Fruit fly (Drosophila melanogaster) whole organism, embryonic: ENCODE measurements around the gene CG5056.

ENCODE experiments used
- CG12236 ChIP-seq: fragments of 200-800 bp; sonication (Bioruptor generic); optimal IDR thresholded peaks from 2 replicates; lab custom pipeline; 2016; ENCODE audit warnings: missing biosample characterization, missing genetic modification characterization
- CG12769 ChIP-seq: fragments of 200-800 bp; sonication (Bioruptor generic); optimal IDR thresholded peaks from 2 replicates; lab custom pipeline; 2019; ENCODE audit warnings: missing biosample characterization, mild to moderate bottlenecking, missing genetic modification characterization, moderate library complexity
- CG13123 ChIP-seq: fragments of 200-800 bp; sonication (Bioruptor generic); optimal IDR thresholded peaks from 2 replicates; lab custom pipeline; 2016; ENCODE audit warnings: missing biosample characterization, missing genetic modification characterization
- CG13287 ChIP-seq: fragments of 200-800 bp; sonication (Bioruptor generic); IDR thresholded peaks from 2 replicates; pipeline ENCODE4 v1.3.6; 2022; ENCODE audit warnings: missing biosample characterization, missing genetic modification characterization; ENCODE audit not compliant: partially characterized antibody
- CG13775 ChIP-seq: fragments of 200-800 bp; sonication (Bioruptor generic); optimal IDR thresholded peaks from 3 replicates; lab custom pipeline; 2017; ENCODE audit warnings: missing biosample characterization, mild to moderate bottlenecking, missing genetic modification characterization
- CG14441 ChIP-seq: fragments of 200-800 bp; sonication (Bioruptor generic); IDR thresholded peaks from 2 replicates; pipeline ENCODE4 v1.3.6; 2022; ENCODE audit warnings: missing biosample characterization, missing genetic modification characterization
- CG15514 ChIP-seq: fragments of 200-800 bp; sonication (Bioruptor generic); optimal IDR thresholded peaks from 3 replicates; lab custom pipeline; 2017; ENCODE audit warnings: missing biosample characterization, missing genetic modification characterization, mild to moderate bottlenecking, moderate library complexity, missing genetic modification reagents
- CG16813 ChIP-seq: fragments of 200-800 bp; sonication (Bioruptor generic); IDR thresholded peaks from 3 replicates; pipeline ENCODE4 v1.3.6; 2022; ENCODE audit warnings: missing biosample characterization, missing genetic modification characterization; ENCODE audit not compliant: partially characterized antibody
- CG17612 ChIP-seq: fragments of 200-800 bp; sonication (Bioruptor generic); IDR thresholded peaks from 2 replicates; pipeline ENCODE4 v1.3.6; 2022; ENCODE audit warnings: missing biosample characterization, missing genetic modification characterization
- CG2116 ChIP-seq: fragments of 200-800 bp; sonication (Bioruptor generic); optimal IDR thresholded peaks from 3 replicates; lab custom pipeline; 2018; ENCODE audit warnings: missing biosample characterization, mild to moderate bottlenecking, missing genetic modification characterization
- CG2712 ChIP-seq: fragments of 200-800 bp; optimal IDR thresholded peaks from 3 replicates; lab custom pipeline; 2019; ENCODE audit warnings: missing biosample characterization, mild to moderate bottlenecking, missing genetic modification characterization, moderate library complexity
- CG31365 ChIP-seq: fragments of 200-800 bp; sonication (Bioruptor generic); optimal IDR thresholded peaks from 2 replicates; lab custom pipeline; 2018; ENCODE audit warnings: missing biosample characterization, mild to moderate bottlenecking, missing genetic modification characterization
- CG31441 ChIP-seq: fragments of 200-800 bp; sonication (Bioruptor generic); IDR thresholded peaks from 2 replicates; pipeline ENCODE4 v1.3.6; 2022; ENCODE audit warnings: missing biosample characterization, missing genetic modification characterization
- CG3281 ChIP-seq: fragments of 200-800 bp; sonication (Bioruptor generic); optimal IDR thresholded peaks from 3 replicates; lab custom pipeline; 2017; ENCODE audit warnings: missing biosample characterization, mild to moderate bottlenecking, missing genetic modification characterization
- CG33213 ChIP-seq: fragments of 200-800 bp; sonication (Bioruptor generic); optimal IDR thresholded peaks from 3 replicates; lab custom pipeline; 2016; ENCODE audit warnings: missing biosample characterization, missing genetic modification characterization
- CG4282 ChIP-seq: fragments of 200-800 bp; sonication (Bioruptor generic); optimal IDR thresholded peaks from 2 replicates; lab custom pipeline; 2016; ENCODE audit warnings: missing biosample characterization, missing genetic modification characterization
- CG4617 ChIP-seq: fragments of 200-800 bp; sonication (Bioruptor generic); optimal IDR thresholded peaks from 3 replicates; lab custom pipeline; 2016; ENCODE audit warnings: missing biosample characterization, missing genetic modification characterization, borderline replicate concordance
- CG6272 ChIP-seq: fragments of 200-800 bp; sonication (Bioruptor generic); IDR thresholded peaks from 2 replicates; pipeline ENCODE4 v1.3.6; 2022; ENCODE audit warnings: missing biosample characterization, missing genetic modification characterization
- CG6683 ChIP-seq: fragments of 200-800 bp; sonication (Bioruptor generic); optimal IDR thresholded peaks from 2 replicates; lab custom pipeline; 2017; ENCODE audit warnings: missing biosample characterization, mild to moderate bottlenecking, missing genetic modification characterization, missing genetic modification reagents
- CG6689 ChIP-seq: fragments of 200-800 bp; sonication (Bioruptor generic); IDR thresholded peaks from 2 replicates; pipeline ENCODE4 v1.3.6; 2022; ENCODE audit warnings: missing biosample characterization, missing genetic modification characterization
- CG7556 ChIP-seq: fragments of 200-800 bp; sonication (Bioruptor generic); optimal IDR thresholded peaks from 2 replicates; lab custom pipeline; 2017; ENCODE audit warnings: missing biosample characterization, mild to moderate bottlenecking, missing genetic modification characterization
- CG7839 ChIP-seq: fragments of 200-800 bp; sonication (Bioruptor generic); optimal IDR thresholded peaks from 3 replicates; lab custom pipeline; 2018; ENCODE audit warnings: missing biosample characterization, mild to moderate bottlenecking, missing genetic modification characterization, moderate library complexity
- CG9817 ChIP-seq: fragments of 200-800 bp; sonication (Bioruptor generic); optimal IDR thresholded peaks from 2 replicates; lab custom pipeline; 2018; ENCODE audit warnings: missing biosample characterization, mild to moderate bottlenecking, missing genetic modification characterization, moderate library complexity
- CTCF ChIP-seq: fragments of 200-800 bp; sonication (Bioruptor generic); optimal IDR thresholded peaks from 2 replicates; lab custom pipeline; 2017; ENCODE audit warnings: missing biosample characterization, mild to moderate bottlenecking, missing genetic modification characterization, moderate library complexity
- Eip74EF ChIP-seq, 2 experiments: fragments of 200-800 bp in 1 of 2; fragments of >200 bp in 1 of 2; sonication (Bioruptor generic) in 1 of 2; optimal IDR thresholded peaks; 2 replicates each; lab custom pipeline; 2017 to 2019; ENCODE audit warnings: missing biosample characterization in 2 of 2, missing genetic modification characterization in 2 of 2, mild to moderate bottlenecking in 1 of 2, moderate library complexity in 1 of 2
- Fer3 ChIP-seq: fragments of 200-800 bp; sonication (Bioruptor generic); optimal IDR thresholded peaks from 2 replicates; lab custom pipeline; 2018; ENCODE audit warnings: missing biosample characterization, mild to moderate bottlenecking, missing genetic modification characterization, moderate library complexity
- Hr3 ChIP-seq: fragments of 200-800 bp; sonication (Bioruptor generic); optimal IDR thresholded peaks from 3 replicates; lab custom pipeline; 2016; ENCODE audit warnings: missing biosample characterization, missing genetic modification characterization
- Hr51 ChIP-seq, 2 experiments: fragments of 200-800 bp; sonication (Bioruptor generic); optimal IDR thresholded peaks; 2 replicates in 1 of 2; 3 replicates in 1 of 2; lab custom pipeline; 2016 to 2018; ENCODE audit warnings: missing biosample characterization in 2 of 2, missing genetic modification characterization in 2 of 2, mild to moderate bottlenecking in 1 of 2, moderate library complexity in 1 of 2
- MBD-R2 ChIP-seq: fragments of 200-800 bp; sonication (Bioruptor generic); IDR thresholded peaks from 2 replicates; pipeline ENCODE4 v1.3.6; 2022; ENCODE audit warnings: missing biosample characterization, missing genetic modification characterization
- Myb ChIP-seq: fragments of 200-800 bp; sonication (Bioruptor generic); optimal IDR thresholded peaks from 2 replicates; lab custom pipeline; 2016; ENCODE audit warnings: missing biosample characterization, missing genetic modification characterization
- Pdp1 ChIP-seq, 2 experiments: fragments of 200-800 bp; sonication (Bioruptor generic); optimal IDR thresholded peaks; 3 replicates each; lab custom pipeline; 2016; ENCODE audit warnings: missing biosample characterization in 2 of 2, missing genetic modification characterization in 2 of 2, mild to moderate bottlenecking in 1 of 2, moderate library complexity in 1 of 2
- bigmax ChIP-seq: fragments of 200-800 bp; sonication (Bioruptor generic); optimal IDR thresholded peaks from 2 replicates; lab custom pipeline; 2018; ENCODE audit warnings: missing biosample characterization, mild to moderate bottlenecking, missing genetic modification characterization
- bsh ChIP-seq, 2 experiments: fragments of 200-800 bp; sonication (Bioruptor generic); optimal IDR thresholded peaks; 2 replicates each; lab custom pipeline; 2017 to 2018; ENCODE audit warnings: mild to moderate bottlenecking in 2 of 2, missing biosample characterization in 2 of 2, missing genetic modification characterization in 2 of 2, moderate library complexity in 1 of 2
- caup ChIP-seq: fragments of 200-800 bp; sonication (Bioruptor generic); optimal IDR thresholded peaks from 3 replicates; lab custom pipeline; 2017; ENCODE audit warnings: missing biosample characterization, mild to moderate bottlenecking, missing genetic modification characterization, moderate library complexity; ENCODE audit not compliant: severe bottlenecking
- dpn ChIP-seq, 2 experiments: fragments of 200-800 bp; sonication (Bioruptor generic); optimal IDR thresholded peaks; 3 replicates each; lab custom pipeline; 2016; ENCODE audit warnings: missing biosample characterization in 2 of 2, missing genetic modification characterization in 2 of 2
- en ChIP-seq: fragments of 200-800 bp; sonication (Bioruptor generic); optimal IDR thresholded peaks from 2 replicates; lab custom pipeline; 2016; ENCODE audit warnings: missing biosample characterization, missing genetic modification characterization
- fd102C ChIP-seq: fragments of 200-800 bp; sonication (Bioruptor generic); optimal IDR thresholded peaks from 2 replicates; lab custom pipeline; 2018; ENCODE audit warnings: missing biosample characterization, mild to moderate bottlenecking, missing genetic modification characterization, moderate library complexity
- fd3F ChIP-seq: fragments of 200-800 bp; sonication (Bioruptor generic); optimal IDR thresholded peaks from 2 replicates; lab custom pipeline; 2018; ENCODE audit warnings: missing biosample characterization, mild to moderate bottlenecking, missing genetic modification characterization, moderate library complexity
- fd64A ChIP-seq: fragments of 200-800 bp; sonication (Bioruptor generic); optimal IDR thresholded peaks from 3 replicates; lab custom pipeline; 2018; ENCODE audit warnings: missing biosample characterization, mild to moderate bottlenecking, missing genetic modification characterization
- gcm ChIP-seq: fragments of 200-800 bp; sonication (Bioruptor generic); optimal IDR thresholded peaks from 2 replicates; lab custom pipeline; 2019; ENCODE audit warnings: missing biosample characterization, mild to moderate bottlenecking, missing genetic modification characterization, moderate library complexity
- gfzf ChIP-seq: fragments of 200-800 bp; sonication (Bioruptor generic); optimal IDR thresholded peaks from 2 replicates; lab custom pipeline; 2016; ENCODE audit warnings: missing biosample characterization, mild to moderate bottlenecking, missing genetic modification characterization, moderate library complexity
- kay ChIP-seq: fragments of 200-800 bp; sonication (Bioruptor generic); optimal IDR thresholded peaks from 2 replicates; lab custom pipeline; 2016; ENCODE audit warnings: missing biosample characterization, missing genetic modification characterization
- pfk ChIP-seq: fragments of 200-800 bp; sonication (Bioruptor generic); optimal IDR thresholded peaks from 2 replicates; lab custom pipeline; 2018; ENCODE audit warnings: missing biosample characterization, mild to moderate bottlenecking, missing genetic modification characterization, moderate library complexity
- phol ChIP-seq: fragments of 200-800 bp; sonication (Bioruptor generic); optimal IDR thresholded peaks from 3 replicates; lab custom pipeline; 2018; ENCODE audit warnings: missing biosample characterization, mild to moderate bottlenecking, missing genetic modification characterization, moderate library complexity
- pros ChIP-seq: fragments of 200-800 bp; sonication (Bioruptor generic); optimal IDR thresholded peaks from 3 replicates; lab custom pipeline; 2019; ENCODE audit warnings: missing biosample characterization, mild to moderate bottlenecking, missing genetic modification characterization, moderate library complexity
- sisA ChIP-seq: fragments of 200-800 bp; sonication (Bioruptor generic); IDR thresholded peaks from 2 replicates; pipeline ENCODE4 v1.3.6; 2022; ENCODE audit warnings: missing biosample characterization, missing genetic modification characterization
- vvl ChIP-seq: fragments of 200-800 bp; sonication (Bioruptor generic); IDR thresholded peaks from 2 replicates; pipeline ENCODE4 v1.3.6; 2022; ENCODE audit warnings: missing biosample characterization, missing genetic modification characterization

The CG5056 gene

DNA sequence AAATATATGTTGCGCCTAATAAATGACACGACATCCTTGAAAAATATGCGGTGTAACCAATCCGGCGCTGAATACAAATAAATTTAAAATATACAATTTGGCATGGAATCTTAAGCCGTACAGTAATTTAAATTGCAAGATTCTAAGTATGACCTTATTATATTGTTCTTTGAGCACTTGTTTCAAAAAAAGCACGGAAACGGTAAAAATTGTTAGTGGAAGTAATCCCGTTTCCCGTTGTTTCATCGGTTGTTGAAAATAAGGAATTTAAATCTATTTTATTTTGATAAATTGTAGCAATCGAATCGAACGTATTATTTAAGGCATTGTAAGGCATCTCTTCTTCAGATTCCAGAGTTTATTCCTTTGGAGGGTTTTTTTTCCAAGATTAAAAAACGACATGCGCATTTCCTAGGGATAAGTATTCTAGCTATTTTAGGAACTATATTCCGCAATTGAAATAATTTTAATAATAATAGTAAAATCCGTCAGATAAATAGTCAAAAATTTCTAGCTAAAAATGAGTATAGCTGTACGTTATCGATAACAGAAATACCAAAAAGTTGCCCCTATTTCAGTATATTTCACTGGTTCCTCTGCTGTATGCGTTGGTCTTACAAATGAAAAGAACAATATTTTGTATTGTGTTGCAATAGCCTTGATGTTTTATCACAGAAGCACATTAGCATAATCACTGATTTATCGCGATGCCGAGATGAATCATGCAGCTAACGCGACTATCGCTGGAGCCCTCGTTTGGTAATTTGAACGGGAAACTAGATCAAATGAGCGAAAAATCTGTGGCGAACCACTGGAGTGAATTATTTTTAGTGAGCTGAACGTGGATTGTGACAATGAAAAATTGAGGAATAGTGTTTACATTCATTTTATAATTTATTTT is 33.2 kb upstream of the CG5056 start, which contains the start of gene GATAd (continued):
- TF ChIP-seq CG17612 (GFP tag; lab: Robert Waterston, UW) (no peak), pros (GFP tag; lab: Kevin White, UChicago) (no peak), bigmax (no peak), CTCF (peak; percentile 1), phol (tag; lab: Kevin White, UChicago) (peak; percentile 13), Myb (peak; percentile 30), CG6683 (GFP tag; lab: Kevin White, UChicago) (no peak), CG4617 (peak; percentile 77), CG31365 (tag; lab: Kevin White, UChicago) (no peak), CG13775 (GFP tag; lab: Kevin White, UChicago) (peak; percentile 20), Pdp1 (GFP tag; optimal IDR thresholded peaks at IDR 0.05; lab: Kevin White, UChicago) (peak in 1 of 2 experiments; percentile 2), CG13287 (peak; percentile 47; the same call in 1 of the 2 replicates), CG7839 (no peak), Eip74EF (GFP tag; optimal IDR thresholded peaks at IDR 0.05; lab: Kevin White, UChicago) (peak in 1 of 2 experiments; percentile 19), CG2116 (GFP tag; lab: Kevin White, UChicago) (peak; percentile 25), CG12236 (GFP tag; lab: Kevin White, UChicago) (no peak), pfk (GFP tag; lab: Kevin White, UChicago) (peak; percentile 83), CG2712 (tag; lab: Kevin White, UChicago) (peak; percentile 46), CG14441 (GFP tag; lab: Robert Waterston, UW) (no peak), CG15514 (GFP tag; lab: Kevin White, UChicago) (peak; percentile 99), CG31441 (GFP tag; lab: Robert Waterston, UW) (no peak), dpn (GFP tag; optimal IDR thresholded peaks at IDR 0.05; lab: Kevin White, UChicago) (peak in 1 of 2 experiments; percentile 23), Hr51 (GFP tag; optimal IDR thresholded peaks at IDR 0.05; lab: Kevin White, UChicago) (no peak), gcm (GFP tag; lab: Kevin White, UChicago) (no peak), vvl (GFP tag; lab: Robert Waterston, UW) (peak; percentile 69; the same call in 1 of the 2 replicates), fd3F (GFP tag; lab: Kevin White, UChicago) (no peak), en (no peak), gfzf (GFP tag; lab: Kevin White, UChicago) (peak; percentile 58), CG13123 (no peak), sisA (GFP tag; lab: Robert Waterston, UW) (no peak), CG9817 (tag; lab: Kevin White, UChicago) (no peak), MBD-R2 (peak; percentile 19; the same call in 1 of the 2 replicates), CG6272 (GFP tag; lab: Robert Waterston, UW) (no peak), CG12769 (tag; lab: Kevin White, UChicago) (no peak), CG16813 (GFP tag; lab: Robert Waterston, UW) (no peak), CG6689 (GFP tag; lab: Robert Waterston, UW) (peak; percentile 6; the same call in 1 of the 2 replicates), Hr3 (peak; percentile 12), CG33213 (GFP tag; lab: Kevin White, UChicago) (no peak), bsh (GFP tag; optimal IDR thresholded peaks at IDR 0.05; lab: Kevin White, UChicago) (no peak), CG3281 (GFP tag; lab: Kevin White, UChicago) (no peak), caup (no peak), Fer3 (tag; lab: Kevin White, UChicago) (no peak), fd102C (GFP tag; lab: Kevin White, UChicago) (no peak), kay (GFP tag; lab: Kevin White, UChicago) (peak; percentile 87), CG7556 (GFP tag; lab: Kevin White, UChicago) (no peak), fd64A (GFP tag; lab: Kevin White, UChicago) (no peak), CG4282 (GFP tag; lab: Kevin White, UChicago) (no peak)
